Fruit fly (Drosophila melanogaster): ENCODE data around the gene Dnali1.

dm6 chr3R:11937427-11938114 lies 44.5 kb upstream of the Dnali1 start:
- TF ChIP-seq CTCF (optimal IDR thresholded peaks at IDR 0.05): no peak
- TF ChIP-seq CG8478 (optimal IDR thresholded peaks at IDR 0.05): no peak

All from S2 (cell line).